Fruit fly (Drosophila melanogaster) whole organism, larva: Measurements from ENCODE around the gene Cep135.

Experiments
- noc ChIP-seq: fragments of 200-800 bp; sonication (Bioruptor generic); optimal IDR thresholded peaks from 3 replicates; lab custom pipeline; 2019; ENCODE audit warnings: missing biosample characterization, mild to moderate bottlenecking, missing genetic modification characterization, moderate library complexity

Gene Cep135

dm6 chr3L:15116536-15116935, at the start of gene Cep135:
TSS of gene Cep135 (plus strand) at chr3L:15116737.
- TF ChIP-seq noc: no peak

- TF ChIP-seq noc: no peak
Measured at dm6 chr3L:15072149-15072548, 44.4 kb upstream of the Cep135 start.

dm6 chr3L:15073680-15074079, 42.9 kb upstream of the Cep135 start:
- no peak for TF ChIP-seq noc

dm6 chr3L:15076380-15076779, 40.2 kb upstream of the Cep135 start:
- no peak for TF ChIP-seq noc

- TF ChIP-seq noc: no peak
Measured at dm6 chr3L:15078347-15078746, 38.2 kb upstream of the Cep135 start, which contains the start of gene Or71a. TSS of gene Or71a (minus strand) at chr3L:15078447.

dm6 chr3L:15079278-15079677, 37.3 kb upstream of the Cep135 start:
- TF ChIP-seq noc: no peak

dm6 chr3L:15084288-15084687, 32.2 kb upstream of the Cep135 start:
- no peak for TF ChIP-seq noc

dm6 chr3L:15088285-15088684, 28.3 kb upstream of the Cep135 start:
- no peak for TF ChIP-seq noc

dm6 chr3L:15089083-15089704, 27.3 kb upstream of the Cep135 start:
- no peak for TF ChIP-seq noc

- TF ChIP-seq noc: no peak
Measured at dm6 chr3L:15089887-15090679, 26.5 kb upstream of the Cep135 start.

- no peak for TF ChIP-seq noc
Measured at dm6 chr3L:15093929-15094588, 22.5 kb upstream of the Cep135 start.

- peak; percentile 58 for TF ChIP-seq noc
Measured at dm6 chr3L:15094589-15095288, 21.8 kb upstream of the Cep135 start, which contains the start of the genes sstn, Plp and GlyRS. TSS of gene sstn (minus strand) at chr3L:15094719. TSS of gene Plp (minus strand) at chr3L:15094724. TSS of gene GlyRS (plus strand) at chr3L:15095142.

- no peak for TF ChIP-seq noc
Measured at dm6 chr3L:15097878-15098520, 18.5 kb upstream of the Cep135 start, which contains the start of gene Ctps. TSS of gene Ctps (plus strand) at chr3L:15097914.

- TF ChIP-seq noc: peak; percentile 69
Measured at dm6 chr3L:15098659-15099512, 17.7 kb upstream of the Cep135 start.

dm6 chr3L:15099541-15099940, 17.0 kb upstream of the Cep135 start:
- TF ChIP-seq noc: no peak
